Worm (Caenorhabditis elegans) whole organism, mixed stage, embryonic: ENCODE data around the gene R05G6.1.

ENCODE experiments used
- ces-1 ChIP-seq: fragments of 150-350 bp; optimal IDR thresholded peaks from 2 replicates; lab custom pipeline; 2014; ENCODE audit warnings: missing biosample characterization, missing genetic modification reagents, missing genetic modification characterization
- mab-5 ChIP-seq: fragments of 150-350 bp; optimal IDR thresholded peaks from 2 replicates; lab custom pipeline; 2014; ENCODE audit warnings: missing biosample characterization, missing genetic modification characterization
- snpc-4 ChIP-seq: fragments of 150-350 bp; optimal IDR thresholded peaks from 2 replicates; lab custom pipeline; 2014; ENCODE audit warnings: missing biosample characterization, missing genetic modification characterization
- unc-120 ChIP-seq: sonication (generic microtip); optimal IDR thresholded peaks from 2 replicates; lab custom pipeline; 2017; ENCODE audit warnings: missing genetic modification characterization, missing compliant biosample characterization; ENCODE audit not compliant: poor library complexity, severe bottlenecking

Gene R05G6.1

DNA sequence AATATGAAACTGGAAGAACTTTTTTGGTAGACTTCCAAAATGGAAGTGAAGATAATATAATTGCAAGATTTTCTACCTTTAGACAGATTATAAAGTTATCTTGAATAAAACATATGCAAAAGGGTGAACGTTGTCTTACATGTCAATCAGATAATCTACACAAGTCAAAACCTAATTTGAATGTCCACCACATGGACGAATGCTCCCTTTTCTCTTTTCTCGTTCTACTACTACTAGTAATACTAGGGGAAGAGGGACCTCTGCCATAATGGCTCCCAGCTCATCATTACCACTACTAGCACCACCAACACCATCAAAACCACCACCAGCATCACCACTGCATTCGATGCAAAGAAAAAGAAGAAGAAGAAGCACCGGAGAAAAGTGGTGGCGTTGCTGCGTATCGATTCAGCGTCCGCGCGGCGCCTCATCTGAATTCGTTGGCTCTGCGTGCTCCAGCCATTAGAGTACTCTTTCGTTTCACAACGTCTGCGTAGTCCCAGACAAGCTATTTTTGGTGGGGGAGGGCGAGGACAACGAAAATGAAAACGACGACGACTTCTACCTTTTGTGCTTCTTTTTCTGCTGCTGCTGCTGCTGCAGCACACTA, 52.9 kb downstream of the R05G6.1 start:
- no peak for TF ChIP-seq snpc-4 (tag; lab: Kevin White, UChicago)
- TF ChIP-seq ces-1: peak; percentile 85
- TF ChIP-seq, all 35 proteins: peak for 1

DNA sequence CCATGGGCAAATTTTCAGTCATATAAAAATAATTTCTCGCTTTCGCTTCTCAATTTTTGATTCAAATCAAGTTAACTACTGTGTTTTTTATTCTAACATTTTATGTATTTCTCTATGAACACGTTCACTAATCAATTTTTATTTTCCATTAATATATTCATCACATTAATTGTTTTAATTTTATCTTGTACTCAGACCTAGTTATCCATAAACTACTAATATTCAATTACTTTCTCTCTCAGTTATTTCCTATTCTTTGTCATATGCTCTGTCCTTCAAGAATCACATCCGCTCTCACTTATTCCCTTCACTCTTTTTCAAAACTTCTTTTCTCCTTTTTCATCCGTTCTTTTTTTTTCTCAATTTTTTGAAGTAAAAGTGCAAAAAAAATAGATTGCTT, 54.5 kb downstream of the R05G6.1 start:
- no peak for TF ChIP-seq mab-5 (tag; lab: Kevin White, UChicago)
- TF ChIP-seq ces-1: peak; percentile 62
- TF ChIP-seq, all 35 proteins: peak for 1

DNA sequence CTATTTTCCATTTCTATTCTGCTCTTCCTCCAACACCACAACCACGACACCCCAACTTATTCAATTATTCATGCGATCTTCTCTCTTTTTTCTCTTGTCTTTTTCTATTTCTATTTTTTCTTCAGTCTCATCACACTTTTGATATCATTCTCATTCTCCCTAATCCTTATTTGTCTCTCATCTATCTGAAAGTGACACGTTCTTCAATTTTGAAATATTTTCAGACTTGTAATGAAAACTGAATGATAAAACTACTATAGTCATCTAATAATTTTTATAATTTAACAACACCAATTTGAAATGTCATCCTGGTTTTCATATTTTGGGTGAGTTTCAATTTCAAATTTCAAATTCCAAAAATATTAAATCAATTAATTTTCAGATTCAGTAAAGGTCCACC, 56.2 kb downstream of the R05G6.1 start, which contains the start of gene cla-1:
TSS of gene cla-1 (plus strand) at position 301 of the 400 bp plus-strand sequence.
- TF ChIP-seq ces-1 (peak; percentile 61), unc-120 (tag; lab: Kevin White, UChicago) (no peak)
